Worm (Caenorhabditis elegans) whole organism, L2 larva: ENCODE data around the gene C53B4.2.
A peak's percentile ranks its signal among the peaks of the same experiment; 100 is the strongest.

Experiments
- C34F6.9 ChIP-seq: fragments of 150-350 bp; optimal IDR thresholded peaks from 2 replicates; lab custom pipeline; 2014; ENCODE audit warnings: missing biosample characterization, missing genetic modification characterization
- F13H6.1 ChIP-seq: sonication (generic microtip); optimal IDR thresholded peaks from 2 replicates; lab custom pipeline; 2016; ENCODE audit warnings: missing genetic modification characterization, missing compliant biosample characterization
- R02D3.7 ChIP-seq: fragments of 150-350 bp; optimal IDR thresholded peaks from 2 replicates; lab custom pipeline; 2014; ENCODE audit warnings: missing biosample characterization, missing genetic modification characterization
- Y55F3AM.14 ChIP-seq: fragments of 200-800 bp; sonication (Bioruptor generic); optimal IDR thresholded peaks from 2 replicates; lab custom pipeline; 2018; ENCODE audit warnings: mild to moderate bottlenecking, missing genetic modification characterization, missing compliant biosample characterization
- ZK546.5 ChIP-seq: sonication (generic microtip); optimal IDR thresholded peaks from 2 replicates; lab custom pipeline; 2017; ENCODE audit warnings: missing biosample characterization, missing genetic modification characterization
- alr-1 ChIP-seq: fragments of 150-350 bp; optimal IDR thresholded peaks from 2 replicates; lab custom pipeline; 2014; ENCODE audit warnings: missing biosample characterization, missing genetic modification characterization
- aly-2 ChIP-seq: fragments of 150-350 bp; optimal IDR thresholded peaks from 2 replicates; lab custom pipeline; 2014; ENCODE audit warnings: missing biosample characterization, missing genetic modification characterization
- ama-1 ChIP-seq: fragments of 150-350 bp; optimal IDR thresholded peaks from 2 replicates; lab custom pipeline; 2018; ENCODE audit warnings: inconsistent platforms
- blmp-1 ChIP-seq: sonication (generic microtip); optimal IDR thresholded peaks from 2 replicates; lab custom pipeline; 2017; ENCODE audit warnings: missing genetic modification characterization, mild to moderate bottlenecking, missing compliant biosample characterization, antibody characterized with exemption, moderate library complexity; ENCODE audit not compliant: insufficient read depth
- ceh-16 ChIP-seq: fragments of 150-350 bp; optimal IDR thresholded peaks from 2 replicates; lab custom pipeline; 2014; ENCODE audit warnings: missing biosample characterization, missing genetic modification characterization
- ceh-82 ChIP-seq: fragments of 150-350 bp; optimal IDR thresholded peaks from 2 replicates; lab custom pipeline; 2014; ENCODE audit warnings: missing biosample characterization, missing genetic modification characterization
- crh-2 ChIP-seq: sonication (generic microtip); optimal IDR thresholded peaks from 2 replicates; lab custom pipeline; 2017; ENCODE audit warnings: missing biosample characterization, missing genetic modification characterization
- dmd-4 ChIP-seq: sonication (generic microtip); optimal IDR thresholded peaks from 2 replicates; lab custom pipeline; 2017; ENCODE audit warnings: missing biosample characterization, missing genetic modification characterization
- egl-27 ChIP-seq: sonication (generic microtip); optimal IDR thresholded peaks from 3 replicates; lab custom pipeline; 2017; ENCODE audit warnings: missing biosample characterization, missing genetic modification reagents, missing genetic modification characterization
- elt-1 ChIP-seq: fragments of 150-350 bp; optimal IDR thresholded peaks from 2 replicates; lab custom pipeline; 2014; ENCODE audit warnings: missing biosample characterization, missing genetic modification characterization
- elt-3 ChIP-seq: sonication (generic microtip); optimal IDR thresholded peaks from 2 replicates; lab custom pipeline; 2017; ENCODE audit warnings: missing biosample characterization, missing genetic modification characterization
- fos-1 ChIP-seq: fragments of 150-350 bp; optimal IDR thresholded peaks from 2 replicates; lab custom pipeline; 2014; ENCODE audit warnings: missing biosample characterization, missing genetic modification characterization
- gmeb-1 ChIP-seq: fragments of 150-350 bp; optimal IDR thresholded peaks from 2 replicates; lab custom pipeline; 2014; ENCODE audit warnings: missing biosample characterization, missing genetic modification characterization
- lin-11 ChIP-seq: fragments of 150-350 bp; sonication (generic microtip); optimal IDR thresholded peaks from 2 replicates; lab custom pipeline; 2014; ENCODE audit warnings: missing biosample characterization, missing genetic modification characterization, inconsistent platforms, mixed read lengths
- lin-13 ChIP-seq: fragments of 150-350 bp; optimal IDR thresholded peaks from 2 replicates; lab custom pipeline; 2014; ENCODE audit warnings: missing biosample characterization, missing genetic modification reagents, missing genetic modification characterization
- lin-39 ChIP-seq: fragments of 150-350 bp; optimal IDR thresholded peaks from 2 replicates; lab custom pipeline; 2014; ENCODE audit warnings: missing biosample characterization, missing genetic modification reagents, missing genetic modification characterization
- lsy-2 ChIP-seq, 2 experiments: fragments of 150-350 bp in 1 of 2; sonication (generic microtip) in 1 of 2; optimal IDR thresholded peaks; 2 replicates each; lab custom pipeline; 2014 to 2017; ENCODE audit warnings: missing biosample characterization in 2 of 2, missing genetic modification characterization in 2 of 2
- mab-5 ChIP-seq: fragments of 150-350 bp; optimal IDR thresholded peaks from 2 replicates; lab custom pipeline; 2014; ENCODE audit warnings: missing biosample characterization, missing genetic modification characterization
- nhr-10 ChIP-seq: sonication (generic microtip); optimal IDR thresholded peaks from 2 replicates; lab custom pipeline; 2017; ENCODE audit warnings: missing biosample characterization, missing genetic modification characterization
- nhr-11 ChIP-seq: fragments of 150-350 bp; optimal IDR thresholded peaks from 2 replicates; lab custom pipeline; 2014; ENCODE audit warnings: missing biosample characterization, missing genetic modification characterization
- nhr-12 ChIP-seq: fragments of 150-350 bp; optimal IDR thresholded peaks from 2 replicates; lab custom pipeline; 2014; ENCODE audit warnings: missing biosample characterization, missing genetic modification characterization
- nhr-129 ChIP-seq: fragments of 150-350 bp; optimal IDR thresholded peaks from 2 replicates; lab custom pipeline; 2014; ENCODE audit warnings: missing biosample characterization, missing genetic modification characterization
- nhr-21 ChIP-seq: fragments of 150-350 bp; optimal IDR thresholded peaks from 2 replicates; lab custom pipeline; 2014; ENCODE audit warnings: missing biosample characterization, missing genetic modification characterization
- nhr-23 ChIP-seq: fragments of 150-350 bp; optimal IDR thresholded peaks from 2 replicates; lab custom pipeline; 2014; ENCODE audit warnings: missing biosample characterization, missing genetic modification reagents, missing genetic modification characterization
- nhr-237 ChIP-seq: fragments of 150-350 bp; optimal IDR thresholded peaks from 2 replicates; lab custom pipeline; 2014; ENCODE audit warnings: missing biosample characterization, missing genetic modification characterization
- nhr-25 ChIP-seq: fragments of 150-350 bp; sonication (generic microtip); optimal IDR thresholded peaks from 3 replicates; lab custom pipeline; 2014; ENCODE audit warnings: missing biosample characterization, missing genetic modification characterization
- nhr-77 ChIP-seq: fragments of 150-350 bp; optimal IDR thresholded peaks from 2 replicates; lab custom pipeline; 2014; ENCODE audit warnings: missing biosample characterization, missing genetic modification characterization
- peb-1 ChIP-seq: fragments of 150-350 bp; optimal IDR thresholded peaks from 2 replicates; lab custom pipeline; 2014; ENCODE audit warnings: missing biosample characterization, missing genetic modification characterization
- sem-4 ChIP-seq: fragments of 150-350 bp; optimal IDR thresholded peaks from 2 replicates; lab custom pipeline; 2014; ENCODE audit warnings: missing biosample characterization, missing genetic modification reagents, missing genetic modification characterization
- skn-1 ChIP-seq: sonication (generic microtip); optimal IDR thresholded peaks from 2 replicates; lab custom pipeline; 2017; ENCODE audit warnings: missing biosample characterization, missing genetic modification characterization
- sma-3 ChIP-seq: sonication (generic microtip); optimal IDR thresholded peaks from 2 replicates; lab custom pipeline; 2016; ENCODE audit warnings: missing genetic modification reagents, missing genetic modification characterization, missing compliant biosample characterization
- sma-9 ChIP-seq, 2 experiments: fragments of 150-350 bp in 1 of 2; sonication (generic microtip) in 1 of 2; optimal IDR thresholded peaks; 2 replicates each; lab custom pipeline; 2014 to 2016; ENCODE audit warnings: missing genetic modification characterization in 2 of 2, mild to moderate bottlenecking in 1 of 2, missing biosample characterization in 1 of 2, missing compliant biosample characterization in 1 of 2, missing genetic modification reagents in 1 of 2, moderate library complexity in 1 of 2
- snpc-4 ChIP-seq: fragments of 150-350 bp; optimal IDR thresholded peaks from 2 replicates; lab custom pipeline; 2014; ENCODE audit warnings: missing biosample characterization, missing genetic modification characterization
- unc-39 ChIP-seq: fragments of 150-350 bp; optimal IDR thresholded peaks from 2 replicates; lab custom pipeline; 2014; ENCODE audit warnings: missing biosample characterization, missing genetic modification characterization
- unc-62 ChIP-seq: fragments of 150-350 bp; optimal IDR thresholded peaks from 2 replicates; lab custom pipeline; 2014; ENCODE audit warnings: missing biosample characterization, missing genetic modification reagents, missing genetic modification characterization
- zag-1 ChIP-seq: fragments of 150-350 bp; optimal IDR thresholded peaks from 2 replicates; lab custom pipeline; 2014; ENCODE audit warnings: missing biosample characterization, missing genetic modification characterization
- ztf-1 ChIP-seq: fragments of 200-800 bp; sonication (Bioruptor generic); conservative IDR thresholded peaks from 2 replicates; pipeline ENCODE4 v1.3.6; 2022; ENCODE audit warnings: missing genetic modification characterization, missing compliant biosample characterization
- ztf-11 ChIP-seq: sonication (generic microtip); optimal IDR thresholded peaks from 2 replicates; lab custom pipeline; 2017; ENCODE audit warnings: missing biosample characterization, missing genetic modification characterization
- ztf-4 ChIP-seq: fragments of 150-350 bp; optimal IDR thresholded peaks from 2 replicates; lab custom pipeline; 2014; ENCODE audit warnings: missing biosample characterization, missing genetic modification characterization

The C53B4.2 gene

ce11 chrIV:8978047-8978446, 12.1 kb downstream of the C53B4.2 start:
- TF ChIP-seq ceh-16 (tag; lab: Kevin White, UChicago) = no peak
- TF ChIP-seq ztf-11 (tag; lab: Kevin White, UChicago) = no peak
- no peak for TF ChIP-seq unc-39 (tag; lab: Kevin White, UChicago)
- TF ChIP-seq ceh-82 (tag; lab: Kevin White, UChicago) = no peak
- TF ChIP-seq nhr-237 = no peak
- TF ChIP-seq skn-1 = no peak
- no peak for TF ChIP-seq blmp-1 (tag; lab: Kevin White, UChicago)
- TF ChIP-seq lin-13 (GFP tag; lab: Kevin White, UChicago) = no peak
- TF ChIP-seq snpc-4 (tag; lab: Kevin White, UChicago) = no peak
- peak; percentile 42 for TF ChIP-seq F13H6.1
- TF ChIP-seq ama-1 (lab: Kevin White, UChicago) = no peak
- TF ChIP-seq C34F6.9 (tag; lab: Kevin White, UChicago) = peak; percentile 32
- no peak for TF ChIP-seq unc-62
- no peak for TF ChIP-seq lin-11 (tag; lab: Kevin White, UChicago)
- peak; percentile 39 for TF ChIP-seq nhr-129 (tag; lab: Kevin White, UChicago)
- TF ChIP-seq crh-2 (tag; lab: Kevin White, UChicago) = no peak
- TF ChIP-seq alr-1 (tag; lab: Kevin White, UChicago) = no peak
- no peak for TF ChIP-seq ZK546.5 (tag; lab: Kevin White, UChicago)
- no peak for TF ChIP-seq nhr-11
- no peak for TF ChIP-seq nhr-23 (tag; lab: Kevin White, UChicago)
- peak; percentile 48 for TF ChIP-seq sma-9 (GFP tag; optimal IDR thresholded peaks at IDR 0.05; lab: Kevin White, UChicago)
- TF ChIP-seq sma-9 (tag; optimal IDR thresholded peaks at IDR 0.05; lab: Kevin White, UChicago) = no peak
- TF ChIP-seq mab-5 (tag; lab: Kevin White, UChicago) = no peak
- TF ChIP-seq elt-1 (tag; lab: Kevin White, UChicago) = no peak
- TF ChIP-seq ztf-1 = no peak
- no peak for TF ChIP-seq sem-4 (tag; lab: Kevin White, UChicago)
- no peak for TF ChIP-seq lin-39 (tag; lab: Kevin White, UChicago)
- TF ChIP-seq sma-3 (GFP tag; lab: Kevin White, UChicago) = no peak
- peak; percentile 27 for TF ChIP-seq ztf-4 (tag; lab: Kevin White, UChicago)
- no peak for TF ChIP-seq nhr-21 (tag; lab: Kevin White, UChicago)
- TF ChIP-seq nhr-12 (tag; lab: Kevin White, UChicago) = no peak
- no peak for TF ChIP-seq nhr-10 (tag; lab: Kevin White, UChicago)
- TF ChIP-seq nhr-77 = no peak
- no peak for TF ChIP-seq elt-3 (tag; lab: Kevin White, UChicago)
- no peak for TF ChIP-seq nhr-25 (tag; lab: Kevin White, UChicago)
- TF ChIP-seq aly-2 = no peak
- no peak for TF ChIP-seq Y55F3AM.14
- TF ChIP-seq lsy-2 (tag; optimal IDR thresholded peaks at IDR 0.05; lab: Kevin White, UChicago) = peak in 1 of 2 experiments; percentile 61
- no peak for TF ChIP-seq zag-1
- TF ChIP-seq fos-1 = no peak
- no peak for TF ChIP-seq R02D3.7
- TF ChIP-seq gmeb-1 (tag; lab: Kevin White, UChicago) = no peak
- no peak for TF ChIP-seq dmd-4 (tag; lab: Kevin White, UChicago)
- TF ChIP-seq egl-27 (tag; lab: Kevin White, UChicago) = no peak
- TF ChIP-seq peb-1 = no peak
- TF ChIP-seq, all 48 proteins: peak for 6

ce11 chrIV:8979062-8979612, 13.2 kb downstream of the C53B4.2 start:
- TF ChIP-seq mab-5 (tag; lab: Kevin White, UChicago) (no peak), peb-1 (no peak), nhr-25 (tag; lab: Kevin White, UChicago) (no peak), sem-4 (tag; lab: Kevin White, UChicago) (no peak), nhr-21 (tag; lab: Kevin White, UChicago) (no peak), fos-1 (no peak), R02D3.7 (no peak), zag-1 (no peak), nhr-77 (no peak), nhr-11 (no peak), nhr-129 (tag; lab: Kevin White, UChicago) (no peak), Y55F3AM.14 (no peak)
